Worm (Caenorhabditis elegans): ENCODE measurements around the gene C17F4.8.

ce11 chrII:3241842-3242241 is 7.2 kb upstream of the C17F4.8 start:
- TF ChIP-seq unc-86 (tag; optimal IDR thresholded peaks at IDR 0.05) (no peak), lin-13 (GFP tag; optimal IDR thresholded peaks at IDR 0.05) (no peak), ztf-4 (tag; optimal IDR thresholded peaks at IDR 0.05) (no peak), alr-1 (tag; optimal IDR thresholded peaks at IDR 0.05; ENCODE audit: borderline replicate concordance) (no peak), lin-39 (tag; optimal IDR thresholded peaks at IDR 0.05) (no peak), nhr-11 (tag; optimal IDR thresholded peaks at IDR 0.05) (no peak), dpl-1 (GFP tag; optimal IDR thresholded peaks at IDR 0.05) (no peak), ceh-82 (tag; optimal IDR thresholded peaks at IDR 0.05) (no peak), pqm-1 (tag; optimal IDR thresholded peaks at IDR 0.05) (no peak), efl-3 (GFP tag; optimal IDR thresholded peaks at IDR 0.05) (no peak), lsy-2 (tag; optimal IDR thresholded peaks at IDR 0.05) (no peak)

All from whole organism, L1 larva.